Worm (Caenorhabditis elegans) whole organism, L1 larva: ENCODE measurements around the gene rsks-1.
A peak's percentile ranks its signal among the peaks of the same experiment; 100 is the strongest.

ENCODE experiments used
- C04F5.9 ChIP-seq: sonication (generic microtip); optimal IDR thresholded peaks from 2 replicates; lab custom pipeline; 2016; ENCODE audit warnings: missing genetic modification characterization, missing compliant biosample characterization
- alr-1 ChIP-seq: fragments of 200-800 bp; sonication (Bioruptor generic); optimal IDR thresholded peaks from 2 replicates; lab custom pipeline; 2018; ENCODE audit warnings: borderline replicate concordance, mild to moderate bottlenecking, missing genetic modification characterization, missing compliant biosample characterization
- blmp-1 ChIP-seq: fragments of 150-350 bp; optimal IDR thresholded peaks from 2 replicates; lab custom pipeline; 2014; ENCODE audit warnings: missing biosample characterization, missing genetic modification characterization
- ceh-82 ChIP-seq, 3 experiments: fragments of 150-350 bp in 1 of 3; sonication (generic microtip) in 2 of 3; optimal IDR thresholded peaks; 2 replicates each; lab custom pipeline; 2014 to 2017; ENCODE audit warnings: missing biosample characterization in 3 of 3, missing genetic modification characterization in 3 of 3
- ceh-90 ChIP-seq: sonication (generic microtip); optimal IDR thresholded peaks from 2 replicates; lab custom pipeline; 2016; ENCODE audit warnings: missing genetic modification characterization, missing compliant biosample characterization
- ces-1 ChIP-seq: fragments of 150-350 bp; optimal IDR thresholded peaks from 2 replicates; lab custom pipeline; 2014; ENCODE audit warnings: missing biosample characterization, missing genetic modification reagents, missing genetic modification characterization
- dsc-1 ChIP-seq: sonication (generic microtip); optimal IDR thresholded peaks from 2 replicates; lab custom pipeline; 2016; ENCODE audit warnings: mild to moderate bottlenecking, missing genetic modification characterization, missing compliant biosample characterization
- efl-3 ChIP-seq: fragments of 200-800 bp; sonication (Bioruptor generic); optimal IDR thresholded peaks from 2 replicates; lab custom pipeline; 2018; ENCODE audit warnings: mild to moderate bottlenecking, missing genetic modification characterization, missing compliant biosample characterization
- elt-2 ChIP-seq: sonication (generic microtip); optimal IDR thresholded peaks from 2 replicates; lab custom pipeline; 2016; ENCODE audit warnings: missing genetic modification characterization, mild to moderate bottlenecking, inconsistent platforms, missing compliant biosample characterization, missing genetic modification reagents
- elt-3 ChIP-seq, 6 experiments: fragments of 150-350 bp in 1 of 6; sonication (generic microtip); optimal IDR thresholded peaks; 2 replicates each; lab custom pipeline; 2017 to 2018; ENCODE audit warnings: missing biosample characterization in 6 of 6, missing genetic modification characterization in 6 of 6, inconsistent platforms in 1 of 6
- ets-5 ChIP-seq: fragments of 200-800 bp; sonication (Bioruptor generic); IDR thresholded peaks from 2 replicates; pipeline ENCODE4 v1.3.6; 2022; ENCODE audit warnings: missing genetic modification characterization, missing compliant biosample characterization
- fkh-4 ChIP-seq: sonication (generic microtip); optimal IDR thresholded peaks from 2 replicates; lab custom pipeline; 2016; ENCODE audit warnings: missing compliant biosample characterization, missing genetic modification characterization, borderline replicate concordance
- fkh-8 ChIP-seq: sonication (generic microtip); optimal IDR thresholded peaks from 2 replicates; lab custom pipeline; 2016; ENCODE audit warnings: mild to moderate bottlenecking, missing genetic modification characterization, missing compliant biosample characterization
- grh-1 ChIP-seq: fragments of 200-800 bp; sonication (Bioruptor generic); IDR thresholded peaks from 2 replicates; pipeline ENCODE4 v1.3.6; 2022; ENCODE audit warnings: missing genetic modification reagents, missing genetic modification characterization, missing compliant biosample characterization
- hlh-17 ChIP-seq: fragments of 200-800 bp; sonication (Bioruptor generic); optimal IDR thresholded peaks from 2 replicates; lab custom pipeline; 2018; ENCODE audit warnings: missing genetic modification characterization, mild to moderate bottlenecking, missing compliant biosample characterization, moderate library complexity, borderline replicate concordance
- hlh-4 ChIP-seq: sonication (generic microtip); optimal IDR thresholded peaks from 2 replicates; lab custom pipeline; 2016; ENCODE audit warnings: mild to moderate bottlenecking, missing genetic modification characterization, missing compliant biosample characterization
- hpl-2 ChIP-seq: fragments of 150-350 bp; optimal IDR thresholded peaks from 2 replicates; lab custom pipeline; 2014; ENCODE audit warnings: missing biosample characterization, missing genetic modification reagents, missing genetic modification characterization
- irx-1 ChIP-seq: sonication (generic microtip); optimal IDR thresholded peaks from 2 replicates; lab custom pipeline; 2016; ENCODE audit warnings: missing genetic modification characterization, missing compliant biosample characterization
- isw-1 ChIP-seq: fragments of 200-800 bp; sonication (Bioruptor generic); IDR thresholded peaks from 2 replicates; pipeline ENCODE4 v1.3.6; 2022; ENCODE audit warnings: missing genetic modification characterization, missing compliant biosample characterization
- jun-1 ChIP-seq: fragments of 150-350 bp; optimal IDR thresholded peaks from 2 replicates; lab custom pipeline; 2014; ENCODE audit warnings: missing biosample characterization, missing genetic modification reagents, missing genetic modification characterization
- lin-13 ChIP-seq: fragments of 150-350 bp; optimal IDR thresholded peaks from 2 replicates; lab custom pipeline; 2014; ENCODE audit warnings: missing biosample characterization, missing genetic modification reagents, missing genetic modification characterization
- lin-14 ChIP-seq: fragments of 200-800 bp; sonication (Bioruptor generic); optimal IDR thresholded peaks from 2 replicates; lab custom pipeline; 2018; ENCODE audit warnings: mild to moderate bottlenecking, missing genetic modification characterization, moderate library complexity, missing compliant biosample characterization
- lin-35 ChIP-seq, 2 experiments: fragments of 150-350 bp; optimal IDR thresholded peaks; 2 replicates each; lab custom pipeline; 2014; ENCODE audit warnings: missing biosample characterization in 2 of 2, missing genetic modification characterization in 2 of 2, missing genetic modification reagents in 2 of 2
- lir-3 ChIP-seq: sonication (generic microtip); optimal IDR thresholded peaks from 2 replicates; lab custom pipeline; 2016; ENCODE audit warnings: mild to moderate bottlenecking, missing genetic modification characterization, moderate library complexity, missing compliant biosample characterization; ENCODE audit not compliant: poor library complexity
- mab-9 ChIP-seq: fragments of 200-800 bp; sonication (Bioruptor generic); IDR thresholded peaks from 2 replicates; pipeline ENCODE4 v1.3.6; 2022; ENCODE audit warnings: missing genetic modification reagents, missing genetic modification characterization, missing compliant biosample characterization
- mdl-1 ChIP-seq, 2 experiments: fragments of 150-350 bp; optimal IDR thresholded peaks; 2 replicates each; lab custom pipeline; 2014 to 2017; ENCODE audit warnings: missing biosample characterization in 2 of 2, missing genetic modification characterization in 2 of 2, inconsistent platforms in 1 of 2
- mep-1 ChIP-seq: fragments of 150-350 bp; optimal IDR thresholded peaks from 2 replicates; lab custom pipeline; 2014; ENCODE audit warnings: missing biosample characterization, missing genetic modification characterization
- nhr-20 ChIP-seq: sonication (generic microtip); optimal IDR thresholded peaks from 2 replicates; lab custom pipeline; 2016; ENCODE audit warnings: mild to moderate bottlenecking, missing genetic modification characterization, missing compliant biosample characterization
- nhr-71 ChIP-seq: sonication (generic microtip); optimal IDR thresholded peaks from 2 replicates; lab custom pipeline; 2016; ENCODE audit warnings: mild to moderate bottlenecking, missing genetic modification characterization, moderate library complexity, missing compliant biosample characterization
- nhr-76 ChIP-seq: sonication (generic microtip); optimal IDR thresholded peaks from 2 replicates; lab custom pipeline; 2017; ENCODE audit warnings: missing biosample characterization, missing genetic modification characterization
- nhr-90 ChIP-seq: sonication (generic microtip); optimal IDR thresholded peaks from 2 replicates; lab custom pipeline; 2016; ENCODE audit warnings: mild to moderate bottlenecking, missing genetic modification characterization, missing compliant biosample characterization; ENCODE audit not compliant: poor library complexity
- skn-1 ChIP-seq: fragments of 150-350 bp; optimal IDR thresholded peaks from 2 replicates; lab custom pipeline; 2014; ENCODE audit warnings: missing biosample characterization, missing genetic modification characterization
- snpc-4 ChIP-seq: fragments of 150-350 bp; optimal IDR thresholded peaks from 2 replicates; lab custom pipeline; 2014; ENCODE audit warnings: missing biosample characterization, missing genetic modification characterization
- sox-4 ChIP-seq: sonication (generic microtip); optimal IDR thresholded peaks from 2 replicates; lab custom pipeline; 2016; ENCODE audit warnings: missing genetic modification characterization, missing compliant biosample characterization
- sptf-1 ChIP-seq: fragments of 150-350 bp; optimal IDR thresholded peaks from 2 replicates; lab custom pipeline; 2014; ENCODE audit warnings: missing biosample characterization, missing genetic modification characterization
- sup-37 ChIP-seq: fragments of 200-800 bp; sonication (Bioruptor generic); optimal IDR thresholded peaks from 2 replicates; lab custom pipeline; 2018; ENCODE audit warnings: mild to moderate bottlenecking, missing genetic modification characterization, missing compliant biosample characterization
- tbx-2 ChIP-seq: sonication (generic microtip); optimal IDR thresholded peaks from 2 replicates; lab custom pipeline; 2016; ENCODE audit warnings: missing genetic modification characterization, missing compliant biosample characterization
- tlp-1 ChIP-seq: fragments of 150-350 bp; optimal IDR thresholded peaks from 2 replicates; lab custom pipeline; 2014; ENCODE audit warnings: missing biosample characterization, missing genetic modification characterization
- unc-130 ChIP-seq: fragments of 150-350 bp; optimal IDR thresholded peaks from 2 replicates; lab custom pipeline; 2017; ENCODE audit warnings: missing biosample characterization, missing genetic modification characterization, inconsistent platforms
- vab-15 ChIP-seq: sonication (generic microtip); optimal IDR thresholded peaks from 2 replicates; lab custom pipeline; 2017; ENCODE audit warnings: missing genotype, mild to moderate bottlenecking, missing genetic modification characterization, missing compliant biosample characterization
- xbp-1 ChIP-seq: sonication (generic microtip); optimal IDR thresholded peaks from 2 replicates; lab custom pipeline; 2016; ENCODE audit warnings: missing genetic modification characterization, missing compliant biosample characterization
- zag-1 ChIP-seq: fragments of 150-350 bp; optimal IDR thresholded peaks from 2 replicates; lab custom pipeline; 2014; ENCODE audit warnings: missing biosample characterization, missing genetic modification characterization
- zip-4 ChIP-seq: fragments of 200-800 bp; sonication (Bioruptor generic); optimal IDR thresholded peaks from 2 replicates; lab custom pipeline; 2018; ENCODE audit warnings: mild to moderate bottlenecking, missing genetic modification characterization, moderate library complexity, missing compliant biosample characterization
- ztf-4 ChIP-seq: fragments of 150-350 bp; optimal IDR thresholded peaks from 2 replicates; lab custom pipeline; 2014; ENCODE audit warnings: missing biosample characterization, missing genetic modification characterization

Gene rsks-1

DNA sequence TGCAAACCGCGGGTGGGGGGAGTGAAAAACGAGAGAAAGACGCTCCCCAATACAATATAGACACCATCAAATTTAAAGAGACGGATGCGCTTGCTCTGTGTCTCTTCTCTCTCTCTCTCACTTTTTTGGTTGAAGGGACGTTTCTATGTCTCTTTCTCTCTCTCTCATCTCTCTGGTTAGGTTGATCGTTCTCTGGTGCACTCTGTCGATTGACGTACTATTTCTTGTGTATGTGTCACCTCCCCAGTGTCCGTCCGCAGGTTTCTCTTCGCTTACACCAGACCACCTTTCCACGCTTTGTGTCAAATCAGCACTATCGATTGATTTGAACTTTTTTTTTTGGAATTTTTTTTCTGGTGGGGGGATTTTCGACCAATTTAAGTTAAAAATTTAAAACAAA, 1.5 kb upstream of the rsks-1 start (continued):
- no peak for TF ChIP-seq zip-4 (GFP tag; lab: Kevin White, UChicago)
- TF ChIP-seq unc-130, result peak; percentile 67
- TF ChIP-seq alr-1 (tag; lab: Kevin White, UChicago), result no peak
- peak; percentile 12 for TF ChIP-seq hpl-2
- TF ChIP-seq lin-14 (GFP tag; lab: Kevin White, UChicago), result peak; percentile 91
- TF ChIP-seq fkh-8 (tag; lab: Kevin White, UChicago), result peak; percentile 33
- TF ChIP-seq vab-15, result no peak
- no peak for TF ChIP-seq hlh-17 (GFP tag; lab: Kevin White, UChicago)
- no peak for TF ChIP-seq efl-3 (GFP tag; lab: Kevin White, UChicago)
- peak; percentile 70 to 75 for TF ChIP-seq lin-35 (GFP tag; optimal IDR thresholded peaks at IDR 0.05; lab: Kevin White, UChicago)
- TF ChIP-seq ets-5, result no peak
- TF ChIP-seq snpc-4 (tag; lab: Kevin White, UChicago), result peak; percentile 8
- no peak for TF ChIP-seq tlp-1 (tag; lab: Kevin White, UChicago)
- no peak for TF ChIP-seq zag-1 (tag; lab: Kevin White, UChicago)
- peak; percentile 35 for TF ChIP-seq dsc-1
- TF ChIP-seq sptf-1, result no peak
- TF ChIP-seq mep-1 (tag; lab: Kevin White, UChicago), result peak; percentile 76
- peak in 1 of 2 experiments; percentile 60 for TF ChIP-seq mdl-1 (tag; optimal IDR thresholded peaks at IDR 0.05; lab: Kevin White, UChicago)
- TF ChIP-seq C04F5.9 (tag; lab: Kevin White, UChicago), result no peak
- TF ChIP-seq skn-1 (tag; lab: Kevin White, UChicago), result peak; percentile 68
- no peak for TF ChIP-seq grh-1
- TF ChIP-seq nhr-76 (tag; lab: Kevin White, UChicago), result no peak
- TF ChIP-seq jun-1 (tag; lab: Kevin White, UChicago), result peak; percentile 57
- TF ChIP-seq sup-37 (GFP tag; lab: Kevin White, UChicago), result no peak
- TF ChIP-seq elt-2 (tag; lab: Kevin White, UChicago), result peak; percentile 25
- TF ChIP-seq irx-1 (tag; lab: Kevin White, UChicago), result peak; percentile 20
- TF ChIP-seq ces-1, result no peak
- peak; percentile 52 for TF ChIP-seq xbp-1
- no peak for TF ChIP-seq sox-4 (tag; lab: Kevin White, UChicago)
- TF ChIP-seq nhr-90 (tag; lab: Kevin White, UChicago), result peak; percentile 68
- no peak for TF ChIP-seq hlh-4 (tag; lab: Kevin White, UChicago)
- TF ChIP-seq fkh-4 (tag; lab: Kevin White, UChicago), result no peak
- peak; percentile 49 for TF ChIP-seq ztf-4 (tag; lab: Kevin White, UChicago)
- TF ChIP-seq nhr-20 (tag; lab: Kevin White, UChicago), result peak; percentile 84
- TF ChIP-seq lir-3 (tag; lab: Kevin White, UChicago), result no peak
- no peak for TF ChIP-seq mab-9 (GFP tag; lab: Robert Waterston, UW)
- TF ChIP-seq ceh-82 (tag; optimal IDR thresholded peaks at IDR 0.05; lab: Kevin White, UChicago), result peak in 2 of 3 experiments; percentile 1 to 39
- TF ChIP-seq elt-3 (tag; optimal IDR thresholded peaks at IDR 0.05; lab: Kevin White, UChicago), result peak in 4 of 6 experiments; percentile 47 to 61 (median 54)
- peak; percentile 86 for TF ChIP-seq nhr-71 (tag; lab: Kevin White, UChicago)
- no peak for TF ChIP-seq isw-1 (GFP tag; lab: Robert Waterston, UW)
- peak; percentile 89 for TF ChIP-seq blmp-1 (tag; lab: Kevin White, UChicago)
- peak; percentile 23 for TF ChIP-seq lin-13 (GFP tag; lab: Kevin White, UChicago)
- peak; percentile 60 for TF ChIP-seq tbx-2 (tag; lab: Kevin White, UChicago)
- no peak for TF ChIP-seq ceh-90 (tag; lab: Kevin White, UChicago)
- TF ChIP-seq, all 84 proteins: peak for 37
